Worm (Caenorhabditis elegans) whole organism, early embryonic: ENCODE measurements around the gene Y7A9A.1.

Experiments used
- B0310.2 ChIP-seq: sonication (generic microtip); optimal IDR thresholded peaks from 2 replicates; lab custom pipeline; 2016; ENCODE audit warnings: mild to moderate bottlenecking, missing genetic modification characterization, missing compliant biosample characterization
- F13C5.2 ChIP-seq: sonication (generic microtip); optimal IDR thresholded peaks from 2 replicates; lab custom pipeline; 2017; ENCODE audit warnings: mild to moderate bottlenecking, missing genetic modification characterization, inconsistent platforms, missing compliant biosample characterization
- aly-1 ChIP-seq: sonication (generic microtip); optimal IDR thresholded peaks from 2 replicates; lab custom pipeline; 2016; ENCODE audit warnings: missing genetic modification characterization, missing compliant biosample characterization
- ama-1 ChIP-seq: fragments of 150-350 bp; optimal IDR thresholded peaks from 2 replicates; lab custom pipeline; 2014
- ceh-13 ChIP-seq: fragments of 200-800 bp; sonication (Bioruptor generic); optimal IDR thresholded peaks from 2 replicates; lab custom pipeline; 2018; ENCODE audit warnings: mild to moderate bottlenecking, missing genetic modification characterization, missing compliant biosample characterization
- ceh-36 ChIP-seq: sonication (generic microtip); optimal IDR thresholded peaks from 2 replicates; lab custom pipeline; 2016; ENCODE audit warnings: missing genetic modification characterization, inconsistent platforms, missing compliant biosample characterization
- ets-7 ChIP-seq: sonication (generic microtip); optimal IDR thresholded peaks from 2 replicates; lab custom pipeline; 2016; ENCODE audit warnings: missing genotype, missing genetic modification characterization, missing compliant biosample characterization
- flt-1 ChIP-seq: fragments of 200-800 bp; sonication (Bioruptor generic); IDR thresholded peaks from 2 replicates; pipeline ENCODE4 v1.3.6; 2022; ENCODE audit warnings: missing genetic modification characterization, missing compliant biosample characterization
- hmbx-1 ChIP-seq: sonication (generic microtip); optimal IDR thresholded peaks from 2 replicates; lab custom pipeline; 2016; ENCODE audit warnings: mild to moderate bottlenecking, missing genetic modification characterization, missing compliant biosample characterization
- hmg-4 ChIP-seq: fragments of 200-800 bp; sonication (Bioruptor generic); optimal IDR thresholded peaks from 2 replicates; lab custom pipeline; 2018; ENCODE audit warnings: mild to moderate bottlenecking, missing genetic modification characterization, missing compliant biosample characterization
- hnd-1 ChIP-seq: sonication (generic microtip); optimal IDR thresholded peaks from 2 replicates; lab custom pipeline; 2016; ENCODE audit warnings: missing genetic modification characterization, missing compliant biosample characterization
- pes-1 ChIP-seq: fragments of 200-800 bp; sonication (Bioruptor generic); IDR thresholded peaks from 2 replicates; pipeline ENCODE4 v1.3.6; 2022; ENCODE audit warnings: missing genetic modification reagents, missing genetic modification characterization, missing compliant biosample characterization
- scrt-1 ChIP-seq: fragments of 200-800 bp; sonication (Bioruptor generic); IDR thresholded peaks from 2 replicates; pipeline ENCODE4 v1.3.6; 2022; ENCODE audit warnings: missing genetic modification characterization, missing compliant biosample characterization
- sea-1 ChIP-seq: fragments of 200-800 bp; sonication (Bioruptor generic); conservative IDR thresholded peaks from 2 replicates; pipeline ENCODE4 v1.3.6; 2022; ENCODE audit warnings: missing genetic modification characterization, missing compliant biosample characterization
- tbx-11 ChIP-seq: fragments of 200-800 bp; sonication (Bioruptor generic); IDR thresholded peaks from 2 replicates; pipeline ENCODE4 v1.3.6; 2022; ENCODE audit warnings: missing genetic modification characterization, missing compliant biosample characterization
- tbx-37 ChIP-seq: fragments of 200-800 bp; sonication (Bioruptor generic); conservative IDR thresholded peaks from 2 replicates; pipeline ENCODE4 v1.3.6; 2022; ENCODE audit warnings: missing genetic modification reagents, missing genetic modification characterization, missing compliant biosample characterization
- tra-4 ChIP-seq: sonication (generic microtip); optimal IDR thresholded peaks from 2 replicates; lab custom pipeline; 2017; ENCODE audit warnings: missing genetic modification characterization, missing compliant biosample characterization

Gene Y7A9A.1

ce11 chrIV:16202074-16202473, 5.3 kb downstream of the Y7A9A.1 start, which contains the start of gene H25K10.1:
H25K10.1 (plus strand) TSS chrIV:16202374.
- TF ChIP-seq sea-1: no peak
- TF ChIP-seq F13C5.2 (tag; lab: Kevin White, UChicago): no peak
- TF ChIP-seq tra-4 (tag; lab: Kevin White, UChicago): no peak

- TF ChIP-seq tbx-11 (GFP tag; lab: Robert Waterston, UW) (no peak), flt-1 (GFP tag; lab: Robert Waterston, UW) (no peak), ets-7 (tag; lab: Kevin White, UChicago) (no peak), ceh-13 (no peak), pes-1 (GFP tag; lab: Robert Waterston, UW) (no peak), ceh-36 (no peak), hmbx-1 (no peak), tra-4 (tag; lab: Kevin White, UChicago) (no peak), sea-1 (no peak), ama-1 (lab: Kevin White, UChicago) (no peak), F13C5.2 (tag; lab: Kevin White, UChicago) (no peak)
Measured at ce11 chrIV:16203373-16203772, 6.6 kb downstream of the Y7A9A.1 start.

ce11 chrIV:16210913-16211312, 14.1 kb downstream of the Y7A9A.1 start, which contains the start of gene H25K10.2:
H25K10.2 (minus strand) TSS chrIV:16211013.
- TF ChIP-seq hmg-4 (GFP tag; lab: Kevin White, UChicago): no peak
- TF ChIP-seq ceh-36: no peak
- no peak for TF ChIP-seq ets-7 (tag; lab: Kevin White, UChicago)
- TF ChIP-seq aly-1 (tag; lab: Kevin White, UChicago): no peak
- no peak for TF ChIP-seq sea-1
- no peak for TF ChIP-seq tbx-37
- no peak for TF ChIP-seq tbx-11 (GFP tag; lab: Robert Waterston, UW)
- no peak for TF ChIP-seq F13C5.2 (tag; lab: Kevin White, UChicago)
- no peak for TF ChIP-seq ama-1 (lab: Kevin White, UChicago)
- no peak for TF ChIP-seq flt-1 (GFP tag; lab: Robert Waterston, UW)

ce11 chrIV:16216165-16216564, 19.3 kb downstream of the Y7A9A.1 start:
- TF ChIP-seq ama-1 (lab: Kevin White, UChicago) (no peak), ets-7 (tag; lab: Kevin White, UChicago) (no peak), hmg-4 (GFP tag; lab: Kevin White, UChicago) (no peak), tbx-11 (GFP tag; lab: Robert Waterston, UW) (no peak), flt-1 (GFP tag; lab: Robert Waterston, UW) (no peak), scrt-1 (GFP tag; lab: Robert Waterston, UW) (no peak), B0310.2 (tag; lab: Kevin White, UChicago) (no peak), sea-1 (no peak), tra-4 (tag; lab: Kevin White, UChicago) (no peak), hnd-1 (tag; lab: Kevin White, UChicago) (no peak)

- TF ChIP-seq hmbx-1 (no peak), F13C5.2 (tag; lab: Kevin White, UChicago) (no peak), ets-7 (tag; lab: Kevin White, UChicago) (no peak), B0310.2 (tag; lab: Kevin White, UChicago) (no peak), scrt-1 (GFP tag; lab: Robert Waterston, UW) (no peak), ceh-36 (no peak), flt-1 (GFP tag; lab: Robert Waterston, UW) (no peak), ceh-13 (no peak), tbx-37 (no peak), hnd-1 (tag; lab: Kevin White, UChicago) (no peak), ama-1 (lab: Kevin White, UChicago) (no peak), sea-1 (no peak), tra-4 (tag; lab: Kevin White, UChicago) (no peak), hmg-4 (GFP tag; lab: Kevin White, UChicago) (no peak), tbx-11 (GFP tag; lab: Robert Waterston, UW) (no peak)
Measured at ce11 chrIV:16220688-16221087, 23.9 kb downstream of the Y7A9A.1 start.

- TF ChIP-seq hnd-1 (tag; lab: Kevin White, UChicago): no peak
- no peak for TF ChIP-seq pes-1 (GFP tag; lab: Robert Waterston, UW)
- TF ChIP-seq scrt-1 (GFP tag; lab: Robert Waterston, UW): no peak
- TF ChIP-seq aly-1 (tag; lab: Kevin White, UChicago): no peak
- TF ChIP-seq ama-1 (lab: Kevin White, UChicago): no peak
- TF ChIP-seq flt-1 (GFP tag; lab: Robert Waterston, UW): no peak
- no peak for TF ChIP-seq hmbx-1
- TF ChIP-seq ceh-13: no peak
- no peak for TF ChIP-seq ceh-36
- no peak for TF ChIP-seq ets-7 (tag; lab: Kevin White, UChicago)
- no peak for TF ChIP-seq tbx-11 (GFP tag; lab: Robert Waterston, UW)
- TF ChIP-seq tra-4 (tag; lab: Kevin White, UChicago): no peak
- TF ChIP-seq F13C5.2 (tag; lab: Kevin White, UChicago): no peak
- TF ChIP-seq tbx-37: no peak
- TF ChIP-seq B0310.2 (tag; lab: Kevin White, UChicago): no peak
- TF ChIP-seq hmg-4 (GFP tag; lab: Kevin White, UChicago): no peak
- no peak for TF ChIP-seq sea-1
Measured at ce11 chrIV:16221559-16221958, 24.7 kb downstream of the Y7A9A.1 start, which contains the start of gene srv-11. srv-11 (minus strand) TSS chrIV:16221659.

- TF ChIP-seq ceh-36 (no peak), ets-7 (tag; lab: Kevin White, UChicago) (no peak), hmg-4 (GFP tag; lab: Kevin White, UChicago) (no peak), B0310.2 (tag; lab: Kevin White, UChicago) (no peak), tra-4 (tag; lab: Kevin White, UChicago) (no peak), ama-1 (lab: Kevin White, UChicago) (no peak), hnd-1 (tag; lab: Kevin White, UChicago) (no peak), pes-1 (GFP tag; lab: Robert Waterston, UW) (no peak), sea-1 (no peak), flt-1 (GFP tag; lab: Robert Waterston, UW) (no peak), aly-1 (tag; lab: Kevin White, UChicago) (no peak)
Measured at ce11 chrIV:16225747-16226146, 28.9 kb downstream of the Y7A9A.1 start, which contains the start of gene H25K10.4. H25K10.4 (plus strand) TSS chrIV:16226047.
